Worm (Caenorhabditis elegans): ENCODE results near the gene B0393.5.
"Not testable (repeated sequence)": the region's sequence is repeated elsewhere in the genome, so short reads cannot be mapped to it uniquely, and the experiment has no call there.

The B0393.5 gene

DNA sequence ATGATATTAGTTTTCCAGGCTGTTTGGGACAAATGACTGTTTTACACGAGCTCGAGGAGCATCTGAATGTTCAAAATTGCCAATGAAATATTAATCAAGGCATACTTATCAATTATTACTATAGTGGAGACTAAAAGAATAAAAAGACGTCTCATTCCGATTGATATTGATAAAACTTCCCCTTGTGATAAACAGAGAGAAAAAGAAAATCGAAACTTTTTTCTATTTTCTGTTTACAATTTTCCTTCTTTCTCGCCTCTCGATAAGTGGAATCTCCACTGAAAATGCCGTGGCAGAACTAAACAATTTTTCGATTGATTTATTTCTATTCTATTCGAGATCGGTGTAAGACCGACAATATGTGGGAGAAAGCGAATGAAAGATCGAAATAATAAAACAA is 14.3 kb downstream of the B0393.5 start, which contains the start of gene B0393.9:
TSS of gene B0393.9 (minus strand) at position 303 of the 400 bp plus-strand sequence.
- TF ChIP-seq pqm-1 (tag; optimal IDR thresholded peaks at IDR 0.05) (peak; percentile 35), nhr-67 (tag; optimal IDR thresholded peaks at IDR 0.05) (no peak), elt-2 (tag; optimal IDR thresholded peaks at IDR 0.05) (peak; percentile 55)

DNA sequence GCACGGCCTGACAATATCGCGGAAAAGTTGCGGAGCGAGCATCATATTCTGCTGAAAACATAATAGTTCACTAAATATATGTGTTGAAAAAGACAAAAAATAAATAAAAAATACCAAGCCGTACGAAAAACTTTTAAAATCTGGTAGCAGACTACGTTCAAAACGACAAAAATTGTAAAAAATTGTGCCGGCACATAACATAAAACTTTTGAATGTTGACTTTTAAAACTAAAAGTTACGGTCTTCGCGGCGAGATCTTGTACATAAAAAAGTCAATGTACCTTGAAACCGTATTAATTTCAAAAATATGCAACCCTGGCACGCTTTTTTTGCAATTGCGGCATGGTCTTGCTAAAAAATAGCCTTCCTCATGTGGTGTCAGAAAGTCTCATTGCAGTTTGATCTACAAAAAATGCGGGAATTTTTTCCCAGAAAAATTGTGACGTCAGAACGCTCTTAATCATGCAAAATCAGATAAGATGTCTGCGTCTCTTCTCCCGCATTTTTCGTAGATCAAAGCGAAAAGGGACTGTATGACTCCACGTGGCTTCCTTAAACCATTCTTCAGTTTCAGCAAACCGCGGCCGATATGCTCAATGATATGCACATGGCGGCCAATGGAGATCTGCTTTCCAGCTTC is 16.5 kb downstream of the B0393.5 start, which contains the start of the genes gex-5 and C38D4.10:
TSS of gene gex-5 (minus strand) at position 51 of the 640 bp plus-strand sequence.
TSS of gene C38D4.10 (plus strand) at position 590 of the 640 bp plus-strand sequence.
- not testable (repeated sequence) for TF ChIP-seq elt-3, nhr-77, daf-12 (tag; optimal IDR thresholded peaks at IDR 0.05)

DNA sequence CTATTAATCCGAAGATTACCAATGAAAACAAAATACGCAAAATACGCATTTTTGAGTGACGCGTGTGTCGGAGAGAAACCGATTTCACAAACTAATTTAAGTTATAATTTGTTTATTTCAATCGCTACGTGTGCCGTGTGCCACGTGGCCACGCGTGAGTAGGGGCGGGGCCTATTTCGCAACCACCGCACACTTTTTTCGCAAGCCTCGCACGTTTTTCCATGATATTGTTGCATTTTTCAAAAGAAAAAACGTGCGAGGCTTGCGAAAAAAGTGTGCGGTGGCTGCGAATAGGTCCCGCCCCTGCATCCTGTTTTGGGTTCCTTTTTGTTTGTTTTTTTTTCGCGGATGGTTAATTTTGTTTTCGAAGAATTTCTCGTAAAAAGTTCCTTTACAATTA is 19.6 kb downstream of the B0393.5 start, which contains the start of gene enu-3.2:
TSS of gene enu-3.2 (minus strand) at position 105 of the 400 bp plus-strand sequence.
- TF ChIP-seq nhr-25, nhr-28, lsy-12 (tag; optimal IDR thresholded peaks at IDR 0.05): not testable (repeated sequence)

DNA sequence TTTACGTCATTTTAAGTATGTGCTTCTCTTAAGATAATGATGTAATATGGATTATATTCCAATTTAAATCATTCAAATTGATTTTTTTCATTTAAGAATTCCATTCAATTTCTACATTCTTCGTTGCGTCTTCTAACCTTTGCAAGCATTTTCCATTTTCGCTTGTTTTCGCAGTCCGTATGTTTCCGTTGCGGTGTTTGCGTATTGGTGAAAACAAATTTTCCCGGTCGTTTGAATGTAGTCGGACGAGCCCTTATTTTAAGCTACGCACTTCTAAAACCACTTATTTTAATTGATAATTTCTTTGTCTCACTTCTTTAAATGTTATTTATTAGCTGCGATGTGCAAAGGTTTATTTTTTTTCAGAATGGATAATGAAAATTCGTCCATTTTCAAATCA is 20.1 kb downstream of the B0393.5 start, which contains the start of gene mel-28:
TSS of gene mel-28 (plus strand) at position 367 of the 400 bp plus-strand sequence.
- TF ChIP-seq ceh-82 (tag; optimal IDR thresholded peaks at IDR 0.05) (no peak), pha-4 (tag; optimal IDR thresholded peaks at IDR 0.05) (peak; percentile 48), lin-15B (tag; optimal IDR thresholded peaks at IDR 0.05) (peak; percentile 20), ZK546.5 (tag; optimal IDR thresholded peaks at IDR 0.05) (no peak), nhr-237 (tag; optimal IDR thresholded peaks at IDR 0.05) (no peak), elt-2 (tag; optimal IDR thresholded peaks at IDR 0.05) (no peak), egl-5 (tag; optimal IDR thresholded peaks at IDR 0.05) (peak; percentile 44), mml-1 (tag; optimal IDR thresholded peaks at IDR 0.05) (no peak), nhr-76 (tag; optimal IDR thresholded peaks at IDR 0.05) (no peak)

DNA sequence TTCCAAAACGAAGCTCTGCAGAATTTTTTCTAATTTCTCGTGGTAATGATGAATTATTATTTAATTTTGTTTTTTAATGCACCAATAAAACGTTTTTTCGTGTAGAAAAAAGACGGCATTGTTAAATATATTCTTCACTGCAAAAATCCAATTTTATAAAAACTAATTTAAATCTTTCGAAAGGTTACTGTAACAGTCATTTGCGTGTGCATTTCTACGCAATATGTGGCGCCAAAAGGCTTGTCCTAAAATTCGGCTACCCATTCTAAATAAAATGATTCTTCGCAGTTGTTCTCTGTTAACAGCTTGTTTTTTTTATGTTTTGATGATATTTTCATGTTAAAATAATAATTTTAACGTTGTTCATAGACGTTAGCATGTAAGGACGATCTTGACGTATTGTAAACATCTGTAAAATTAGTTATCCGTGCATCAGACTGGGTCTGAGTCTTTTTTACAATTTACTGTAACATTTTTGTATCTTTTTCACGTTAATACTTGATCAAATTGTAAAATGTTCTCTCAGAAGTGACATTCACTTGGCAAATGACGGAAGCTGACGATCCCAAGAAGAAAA is 27.1 kb downstream of the B0393.5 start, which contains the start of gene mip-1:
TSS of gene mip-1 (plus strand) at position 527 of the 577 bp plus-strand sequence.
- TF ChIP-seq fkh-2 (tag; optimal IDR thresholded peaks at IDR 0.05) (no peak), ceh-9 (tag; optimal IDR thresholded peaks at IDR 0.05) (no peak), egl-5 (tag; optimal IDR thresholded peaks at IDR 0.05) (no peak), nhr-25 (tag; optimal IDR thresholded peaks at IDR 0.05) (no peak), nfya-1 (tag; optimal IDR thresholded peaks at IDR 0.05; ENCODE audit: insufficient read depth) (no peak), nhr-76 (tag; optimal IDR thresholded peaks at IDR 0.05) (no peak), hmg-11 (tag; optimal IDR thresholded peaks at IDR 0.05) (no peak), lin-15B (tag; optimal IDR thresholded peaks at IDR 0.05) (no peak), R02D3.7 (tag; optimal IDR thresholded peaks at IDR 0.05) (no peak), skn-1 (tag; optimal IDR thresholded peaks at IDR 0.05) (no peak), ceh-82 (tag; optimal IDR thresholded peaks at IDR 0.05) (no peak)

DNA sequence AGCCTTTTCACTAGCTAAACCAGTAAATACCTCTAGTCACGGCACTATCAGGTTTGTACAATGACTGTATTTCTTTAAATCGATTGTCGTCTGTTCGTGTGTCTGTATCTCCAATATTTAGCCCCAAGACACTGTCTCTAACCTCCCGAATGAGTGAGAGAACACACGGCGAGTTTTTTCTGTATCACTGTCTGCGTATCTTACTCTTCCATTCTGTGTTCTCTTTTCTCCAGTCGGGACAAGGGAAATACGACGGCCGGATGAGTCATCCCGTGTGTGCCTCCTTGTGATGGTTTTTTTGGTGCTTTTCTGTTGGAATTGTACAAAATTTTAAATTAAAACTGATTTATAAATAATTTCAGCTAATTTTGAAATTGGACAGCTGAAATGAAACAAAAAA is 30.5 kb downstream of the B0393.5 start:
- peak; percentile 61 for TF ChIP-seq lsy-12 (tag; optimal IDR thresholded peaks at IDR 0.05)
- TF ChIP-seq ceh-9 (tag; optimal IDR thresholded peaks at IDR 0.05) = no peak
- TF ChIP-seq nhr-76 (tag; optimal IDR thresholded peaks at IDR 0.05) = no peak
- TF ChIP-seq tbx-2 (tag; optimal IDR thresholded peaks at IDR 0.05) = no peak
- peak; percentile 85 for TF ChIP-seq nfya-1 (tag; optimal IDR thresholded peaks at IDR 0.05; ENCODE audit: insufficient read depth)
- peak; percentile 96 for TF ChIP-seq jun-1 (tag; optimal IDR thresholded peaks at IDR 0.05)
- TF ChIP-seq hmg-11 (tag; optimal IDR thresholded peaks at IDR 0.05) = peak; percentile 66
- peak; percentile 59 for TF ChIP-seq ama-1 (optimal IDR thresholded peaks at IDR 0.05)
- TF ChIP-seq ztf-11 (tag; optimal IDR thresholded peaks at IDR 0.05) = no peak
- no peak for TF ChIP-seq nhr-12 (tag; optimal IDR thresholded peaks at IDR 0.05)
- TF ChIP-seq ZK546.5 (tag; optimal IDR thresholded peaks at IDR 0.05) = no peak
- no peak for TF ChIP-seq nhr-67 (tag; optimal IDR thresholded peaks at IDR 0.05)
- TF ChIP-seq egl-27 (tag; optimal IDR thresholded peaks at IDR 0.05) = no peak
- TF ChIP-seq unc-39 (tag; optimal IDR thresholded peaks at IDR 0.05) = no peak
- peak; percentile 90 for TF ChIP-seq pha-4 (tag; optimal IDR thresholded peaks at IDR 0.05)
- TF ChIP-seq ceh-28 (tag; optimal IDR thresholded peaks at IDR 0.05) = peak; percentile 73
- no peak for TF ChIP-seq nhr-11 (tag; optimal IDR thresholded peaks at IDR 0.05)
- TF ChIP-seq R02D3.7 (tag; optimal IDR thresholded peaks at IDR 0.05) = peak; percentile 42
- TF ChIP-seq nhr-43 (tag; optimal IDR thresholded peaks at IDR 0.05; ENCODE audit: poor library complexity, severe bottlenecking) = peak; percentile 45
- TF ChIP-seq elt-3 (tag; optimal IDR thresholded peaks at IDR 0.05) = peak in 2 of 3 experiments; percentile 8 to 45
- TF ChIP-seq fkh-2 (tag; optimal IDR thresholded peaks at IDR 0.05) = no peak
- TF ChIP-seq nhr-28 (tag; optimal IDR thresholded peaks at IDR 0.05) = no peak
- peak; percentile 82 for TF ChIP-seq snpc-4 (tag; optimal IDR thresholded peaks at IDR 0.05)
- TF ChIP-seq ztf-4 (tag; optimal IDR thresholded peaks at IDR 0.05) = no peak
- no peak for TF ChIP-seq sea-2 (GFP tag; optimal IDR thresholded peaks at IDR 0.05)
- TF ChIP-seq zag-1 (tag; optimal IDR thresholded peaks at IDR 0.05) = no peak
- TF ChIP-seq lin-39 (tag; optimal IDR thresholded peaks at IDR 0.05) = peak; percentile 22
- TF ChIP-seq nhr-77 (tag; optimal IDR thresholded peaks at IDR 0.05) = peak; percentile 66
- no peak for TF ChIP-seq elt-1 (tag; optimal IDR thresholded peaks at IDR 0.05)
